Fruit fly (Drosophila melanogaster): ENCODE data around the gene Vps45.

Gene Vps45

dm6 chr3R:9555334-9555974 is 8.3 kb upstream of the Vps45 start, which contains the start of the genes CG9386 and BckdhA (continued):
- TF ChIP-seq maf-S (GFP tag; optimal IDR thresholded peaks at IDR 0.05) (peak; percentile 46), D19B (GFP tag; optimal IDR thresholded peaks at IDR 0.05) (peak; percentile 35), CG3065 (GFP tag; optimal IDR thresholded peaks at IDR 0.05) (no peak), Kr (GFP tag; optimal IDR thresholded peaks at IDR 0.05) (no peak), CG15269 (tag; optimal IDR thresholded peaks at IDR 0.05) (no peak), NK7.1 (GFP tag; optimal IDR thresholded peaks at IDR 0.05) (no peak), caup (GFP tag; optimal IDR thresholded peaks at IDR 0.05; ENCODE audit: severe bottlenecking) (peak; percentile 52), Rfx (GFP tag; IDR thresholded peaks at IDR 0.05) (peak; percentile 72), CG6272 (GFP tag; IDR thresholded peaks at IDR 0.05) (peak; percentile 37; the same call in 1 of the 2 replicates), Mes4 (GFP tag; optimal IDR thresholded peaks at IDR 0.05) (no peak), ci (GFP tag; IDR thresholded peaks at IDR 0.05) (peak; percentile 53; the same call in 1 of the 3 replicates), CG15011 (GFP tag; optimal IDR thresholded peaks at IDR 0.05) (no peak), HHEX (GFP tag; optimal IDR thresholded peaks at IDR 0.05) (peak; percentile 32), Side (GFP tag; optimal IDR thresholded peaks at IDR 0.05) (no peak), jigr1 (GFP tag; IDR thresholded peaks at IDR 0.05) (no peak), CG2202 (tag; optimal IDR thresholded peaks at IDR 0.05) (no peak), otp (GFP tag; IDR thresholded peaks at IDR 0.05) (0 out of 3 replicates have a peak, but pooled peaks have one; percentile 25), CG30431 (GFP tag; optimal IDR thresholded peaks at IDR 0.05) (no peak), danr (GFP tag; IDR thresholded peaks at IDR 0.05) (no peak), D (optimal IDR thresholded peaks at IDR 0.05) (no peak), D (GFP tag; optimal IDR thresholded peaks at IDR 0.05) (no peak), fd64A (GFP tag; optimal IDR thresholded peaks at IDR 0.05) (no peak), dan (GFP tag; IDR thresholded peaks at IDR 0.05) (no peak), Ets97D (GFP tag; optimal IDR thresholded peaks at IDR 0.05) (peak; percentile 35), CG3838 (GFP tag; optimal IDR thresholded peaks at IDR 0.05) (no peak), CG4424 (GFP tag; optimal IDR thresholded peaks at IDR 0.05) (peak; percentile 47), crc (GFP tag; optimal IDR thresholded peaks at IDR 0.05) (no peak), seq (GFP tag; IDR thresholded peaks at IDR 0.05) (no peak), CG13296 (GFP tag; optimal IDR thresholded peaks at IDR 0.05) (peak; percentile 59), CG1647 (GFP tag; optimal IDR thresholded peaks at IDR 0.05) (peak; percentile 55), pho (GFP tag; optimal IDR thresholded peaks at IDR 0.05) (peak; percentile 53), CG15514 (GFP tag; optimal IDR thresholded peaks at IDR 0.05) (peak; percentile 50), crol (GFP tag; IDR thresholded peaks at IDR 0.05) (no peak), wdn (GFP tag; IDR thresholded peaks at IDR 0.05) (no peak), Gug (GFP tag; IDR thresholded peaks at IDR 0.05) (peak; percentile 61; the same call in 2 of the 4 replicates), slp2 (GFP tag; optimal IDR thresholded peaks at IDR 0.05) (peak; percentile 6), CG18011 (GFP tag; optimal IDR thresholded peaks at IDR 0.05) (peak; percentile 2), hbn (GFP tag; IDR thresholded peaks at IDR 0.05; ENCODE audit: partially characterized antibody) (peak; percentile 71), tll (GFP tag; optimal IDR thresholded peaks at IDR 0.05) (no peak), Lpt (GFP tag; optimal IDR thresholded peaks at IDR 0.05) (no peak), CG7987 (GFP tag; optimal IDR thresholded peaks at IDR 0.05) (no peak), al (GFP tag; IDR thresholded peaks at IDR 0.05) (peak; percentile 29; the same call in 1 of the 2 replicates), CG4282 (GFP tag; optimal IDR thresholded peaks at IDR 0.05) (no peak), Neu2 (GFP tag; optimal IDR thresholded peaks at IDR 0.05; ENCODE audit: borderline replicate concordance) (no peak), CG31224 (GFP tag; IDR thresholded peaks at IDR 0.05) (no peak), H2.0 (GFP tag; IDR thresholded peaks at IDR 0.05) (no peak), CG7271 (tag; optimal IDR thresholded peaks at IDR 0.05) (no peak), CG5180 (GFP tag; optimal IDR thresholded peaks at IDR 0.05) (no peak), repo (GFP tag; optimal IDR thresholded peaks at IDR 0.05) (no peak), cas (GFP tag; IDR thresholded peaks at IDR 0.05) (no peak), sug (tag; optimal IDR thresholded peaks at IDR 0.05) (peak; percentile 60)

Data from whole organism, embryonic.